Fruit fly (Drosophila melanogaster): Measurements from ENCODE around the gene Cpr100A.

The Cpr100A gene

DNA sequence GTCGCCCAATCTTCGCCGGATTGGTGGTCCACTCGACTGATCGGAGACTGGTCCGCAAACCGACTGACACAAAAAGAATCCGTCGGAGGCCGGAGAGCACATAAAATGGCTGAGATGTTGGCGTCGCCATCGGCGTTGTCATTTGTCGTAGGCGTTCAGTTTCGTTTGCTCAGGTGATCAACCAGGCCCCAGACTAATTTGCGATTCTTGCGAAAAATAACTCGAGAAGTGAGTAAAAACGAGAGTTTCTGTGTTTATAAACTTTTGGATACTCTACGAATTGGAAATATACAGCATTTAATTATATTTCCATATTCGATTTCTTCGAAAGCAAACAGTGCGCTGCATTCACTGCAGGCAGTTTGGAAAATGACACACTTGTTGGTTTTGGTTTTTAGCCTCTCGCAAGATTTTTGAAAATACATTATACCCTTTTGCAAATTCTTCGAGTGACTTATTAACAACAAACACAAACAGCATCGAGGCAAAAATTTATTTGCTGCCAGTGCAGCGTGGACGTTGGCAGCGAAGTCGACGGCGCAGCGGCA lies 8.9 kb downstream of the Cpr100A start, which contains the start of gene CG15546 (continued):
- TF ChIP-seq NK7.1 (GFP tag; optimal IDR thresholded peaks at IDR 0.05) (no peak), CG43689 (GFP tag; IDR thresholded peaks at IDR 0.05) (no peak), Ets65A (GFP tag) (peak; percentile 43), kah (GFP tag; optimal IDR thresholded peaks at IDR 0.05) (no peak), otp (GFP tag; IDR thresholded peaks at IDR 0.05) (no peak), CG4617 (GFP tag; optimal IDR thresholded peaks at IDR 0.05; ENCODE audit: borderline replicate concordance) (no peak), CG12155 (GFP tag; optimal IDR thresholded peaks at IDR 0.05) (no peak), bab2 (GFP tag; optimal IDR thresholded peaks at IDR 0.05) (no peak), az2 (GFP tag; optimal IDR thresholded peaks at IDR 0.05) (no peak), CG9932 (GFP tag; IDR thresholded peaks at IDR 0.05) (peak; percentile 22; the same call in 1 of the 2 replicates), CG11398 (GFP tag; optimal IDR thresholded peaks at IDR 0.05) (no peak), nau (GFP tag; optimal IDR thresholded peaks at IDR 0.05) (no peak), Dbx (GFP tag; IDR thresholded peaks at IDR 0.05) (0 out of 3 replicates have a peak, but pooled peaks have one; percentile 15), Rx (GFP tag; IDR thresholded peaks at IDR 0.05) (no peak), Chrac-16 (GFP tag; optimal IDR thresholded peaks at IDR 0.05) (no peak), CG14860 (GFP tag; IDR thresholded peaks at IDR 0.05; ENCODE audit: partially characterized antibody) (no peak), CG14014 (GFP tag; IDR thresholded peaks at IDR 0.05) (0 out of 2 replicates have a peak, but pooled peaks have one; percentile 23), Sox102F (GFP tag; optimal IDR thresholded peaks at IDR 0.05) (no peak), maf-S (GFP tag; optimal IDR thresholded peaks at IDR 0.05) (no peak), CG8388 (GFP tag; optimal IDR thresholded peaks at IDR 0.05) (no peak), nmo (GFP tag; optimal IDR thresholded peaks at IDR 0.05) (no peak), Hmx (GFP tag; optimal IDR thresholded peaks at IDR 0.05) (no peak), Drgx (GFP tag; IDR thresholded peaks at IDR 0.05) (peak; percentile 84), Fer1 (GFP tag; optimal IDR thresholded peaks at IDR 0.05) (no peak), CG12659 (GFP tag; optimal IDR thresholded peaks at IDR 0.05) (no peak), al (GFP tag; IDR thresholded peaks at IDR 0.05) (peak; percentile 50; the same call in 1 of the 2 replicates), MESR4 (GFP tag; optimal IDR thresholded peaks at IDR 0.05) (no peak), ab (GFP tag; optimal IDR thresholded peaks at IDR 0.05) (no peak), Med (GFP tag) (peak; percentile 41), CG2129 (GFP tag; IDR thresholded peaks at IDR 0.05; ENCODE audit: partially characterized antibody) (no peak), slou (GFP tag; optimal IDR thresholded peaks at IDR 0.05) (no peak), ems (GFP tag; optimal IDR thresholded peaks at IDR 0.05) (no peak), Ptx1 (GFP tag; IDR thresholded peaks at IDR 0.05) (peak; percentile 55), CG10565 (GFP tag; optimal IDR thresholded peaks at IDR 0.05) (no peak), sd (tag; optimal IDR thresholded peaks at IDR 0.05) (peak; percentile 3), bowl (GFP tag; IDR thresholded peaks at IDR 0.05) (no peak), CG34376 (GFP tag; optimal IDR thresholded peaks at IDR 0.05) (no peak), chm (GFP tag; IDR thresholded peaks at IDR 0.05) (no peak), mirr (GFP tag; optimal IDR thresholded peaks at IDR 0.05) (no peak), twi (tag; optimal IDR thresholded peaks at IDR 0.05) (no peak), CG10366 (GFP tag; IDR thresholded peaks at IDR 0.05) (no peak), grau (tag; optimal IDR thresholded peaks at IDR 0.05) (peak; percentile 14), zfh1 (GFP tag; IDR thresholded peaks at IDR 0.05) (no peak), tup (GFP tag; optimal IDR thresholded peaks at IDR 0.05) (no peak), rib (GFP tag; IDR thresholded peaks at IDR 0.05) (no peak), eyg (GFP tag; optimal IDR thresholded peaks at IDR 0.05) (no peak), Fer3 (tag; optimal IDR thresholded peaks at IDR 0.05) (no peak), gce (GFP tag; IDR thresholded peaks at IDR 0.05) (no peak), nerfin-2 (GFP tag; IDR thresholded peaks at IDR 0.05; ENCODE audit: partially characterized antibody) (no peak), CG4404 (GFP tag; IDR thresholded peaks at IDR 0.05) (no peak), D (optimal IDR thresholded peaks at IDR 0.05) (no peak), D (GFP tag; optimal IDR thresholded peaks at IDR 0.05) (no peak)
